Fruit fly (Drosophila melanogaster) whole organism: Measurements from ENCODE around the gene CG43165.

Experiments used
- CG8478 ChIP-seq: fragments of >200 bp; optimal IDR thresholded peaks from 2 replicates; lab custom pipeline; 2018; ENCODE audit warnings: inconsistent platforms
- Dll ChIP-seq: fragments of >200 bp; optimal IDR thresholded peaks from 2 replicates; lab custom pipeline; 2017
- EcR ChIP-seq, 2 experiments: fragments of >200 bp; optimal IDR thresholded peaks; 2 replicates each; lab custom pipeline; 2017; ENCODE audit warnings: missing biosample characterization in 2 of 2, missing genetic modification characterization in 2 of 2, missing genetic modification reagents in 2 of 2
- pan ChIP-seq: fragments of >200 bp; optimal IDR thresholded peaks from 2 replicates; lab custom pipeline; 2017
- psq ChIP-seq: fragments of >200 bp; optimal IDR thresholded peaks from 2 replicates; lab custom pipeline; 2017
- usp ChIP-seq: fragments of >200 bp; optimal IDR thresholded peaks from 2 replicates; lab custom pipeline; 2017; ENCODE audit warnings: missing biosample characterization, missing genetic modification characterization, mixed read lengths

DNA sequence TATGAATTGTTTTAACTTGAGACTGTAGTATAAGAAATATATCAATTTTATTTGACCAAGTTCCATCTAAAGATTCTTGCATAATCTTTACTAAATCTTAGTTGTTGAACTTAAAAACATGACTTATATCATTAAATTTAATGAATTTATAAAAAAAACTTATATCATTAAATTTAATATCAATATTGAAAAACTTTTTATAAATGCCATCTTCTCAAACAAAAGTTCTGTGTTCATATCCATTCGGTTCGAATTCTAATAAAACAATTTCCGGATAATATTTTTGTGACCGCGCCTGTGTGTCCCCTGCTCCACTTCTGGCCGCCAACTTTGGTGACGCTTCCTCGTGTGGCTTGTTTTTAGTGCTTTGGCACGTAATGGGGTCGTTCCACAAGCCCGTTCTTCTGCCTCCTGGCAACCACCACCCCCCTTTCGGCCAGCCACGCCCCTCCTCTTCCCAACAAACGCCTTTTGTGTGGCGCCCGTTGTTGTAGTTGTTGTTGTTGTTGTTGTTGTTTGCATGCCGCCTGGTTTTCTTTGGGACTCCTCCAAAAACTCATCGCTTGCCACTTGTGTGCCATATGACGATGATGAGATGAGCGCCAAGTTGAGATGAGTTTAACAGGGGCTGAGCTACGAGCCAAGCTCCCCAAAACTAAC is 42.3 kb upstream of the CG43165 start:
- no peak for TF ChIP-seq psq (lab: Kevin White, UChicago)
- TF ChIP-seq pan (lab: Kevin White, UChicago), result no peak
- no peak for TF ChIP-seq usp (GFP tag; lab: Kevin White, UChicago)
- no peak for TF ChIP-seq CG8478 (lab: Kevin White, UChicago)
- no peak for TF ChIP-seq EcR (GFP tag; optimal IDR thresholded peaks at IDR 0.05; lab: Kevin White, UChicago)
- no peak for TF ChIP-seq Dll
